Fruit fly (Drosophila melanogaster) whole organism, adult: Measurements from ENCODE around the gene aly.

ENCODE experiments used
- CG12768 ChIP-seq: fragments of 200-800 bp; sonication (Bioruptor generic); optimal IDR thresholded peaks from 2 replicates; lab custom pipeline; 2017; ENCODE audit warnings: missing biosample characterization, missing genetic modification characterization, mild to moderate bottlenecking, moderate library complexity, missing genetic modification reagents
- CG33017 ChIP-seq: fragments of 200-800 bp; sonication (Bioruptor generic); optimal IDR thresholded peaks from 2 replicates; lab custom pipeline; 2018; ENCODE audit warnings: missing biosample characterization, mild to moderate bottlenecking, missing genetic modification characterization, moderate library complexity
- Clk ChIP-seq: fragments of 200-800 bp; sonication (Bioruptor generic); optimal IDR thresholded peaks from 2 replicates; lab custom pipeline; 2017; ENCODE audit warnings: missing biosample characterization, missing genetic modification characterization
- Crg-1 ChIP-seq: fragments of 200-800 bp; sonication (Bioruptor generic); optimal IDR thresholded peaks from 2 replicates; lab custom pipeline; 2016; ENCODE audit warnings: missing biosample characterization, missing genetic modification characterization
- Hr96 ChIP-seq: fragments of 200-800 bp; sonication (Bioruptor generic); optimal IDR thresholded peaks from 2 replicates; lab custom pipeline; 2016; ENCODE audit warnings: missing biosample characterization, missing genetic modification characterization
- Mnt ChIP-seq: fragments of 200-800 bp; sonication (Bioruptor generic); optimal IDR thresholded peaks from 2 replicates; lab custom pipeline; 2016; ENCODE audit warnings: missing biosample characterization, mild to moderate bottlenecking, missing genetic modification characterization
- cic ChIP-seq: fragments of 200-800 bp; sonication (Bioruptor generic); optimal IDR thresholded peaks from 2 replicates; lab custom pipeline; 2017; ENCODE audit warnings: missing biosample characterization, mild to moderate bottlenecking, missing genetic modification characterization, moderate library complexity
- kay ChIP-seq: fragments of 200-800 bp; sonication (Bioruptor generic); peaks from one replicate; lab custom pipeline; 2016; ENCODE audit warnings: missing biosample characterization, missing genetic modification characterization, borderline replicate concordance
- ovo ChIP-seq: fragments of 200-800 bp; sonication (Bioruptor generic); optimal IDR thresholded peaks from 2 replicates; lab custom pipeline; 2016; ENCODE audit warnings: missing biosample characterization, missing genetic modification characterization

DNA sequence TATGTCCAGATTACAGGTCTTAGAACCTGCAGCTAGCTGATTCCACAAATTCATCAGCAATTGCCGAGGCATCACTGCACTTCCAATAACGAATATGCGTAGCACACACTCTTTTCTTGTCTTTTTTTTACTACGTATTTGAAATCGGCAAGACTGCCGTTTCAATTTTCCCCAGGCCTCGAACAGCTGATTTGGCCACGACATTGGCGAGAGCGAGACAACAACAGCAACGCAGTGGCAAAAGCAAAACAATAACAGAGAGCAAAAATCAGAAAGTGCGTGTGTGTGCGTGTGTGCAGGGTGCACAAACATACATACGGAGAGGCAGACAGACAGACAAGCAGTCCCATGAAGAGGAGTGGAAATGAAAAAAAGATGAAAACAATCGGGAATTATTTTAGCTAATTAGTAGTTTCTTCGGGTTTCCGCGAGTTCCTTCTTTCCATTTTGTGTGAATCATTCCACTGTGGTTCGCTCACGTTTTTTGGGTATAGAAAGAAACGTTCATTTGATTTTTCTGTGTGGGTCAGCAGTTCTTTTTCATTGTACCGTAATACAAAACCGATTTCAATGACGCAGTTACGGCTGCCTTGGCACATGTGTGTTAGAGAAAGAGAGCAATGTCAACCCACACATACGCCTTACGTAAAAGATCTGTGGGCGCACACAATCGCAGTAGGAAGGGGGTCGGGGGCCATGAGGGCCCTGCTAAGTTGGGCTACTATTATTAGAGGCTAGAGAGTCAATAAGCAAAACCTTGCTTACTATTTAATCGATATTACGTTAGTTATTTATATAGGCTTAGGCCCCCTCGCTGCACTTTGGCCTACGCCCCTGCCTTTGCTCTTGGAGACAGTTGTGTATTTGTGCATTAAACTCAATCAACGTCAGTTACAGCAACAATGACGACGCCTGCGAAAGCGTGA is 34.0 kb upstream of the aly start:
- TF ChIP-seq CG33017 (tag; lab: Kevin White, UChicago) (peak; percentile 99), ovo (GFP tag; lab: Kevin White, UChicago) (peak; percentile 98), kay (GFP tag; lab: Kevin White, UChicago) (peak; percentile 100), cic (GFP tag; lab: Kevin White, UChicago) (peak; percentile 95), CG12768 (peak; percentile 100), Crg-1 (GFP tag; lab: Kevin White, UChicago) (peak; percentile 100), Hr96 (GFP tag; lab: Kevin White, UChicago) (peak; percentile 100), Clk (GFP tag; lab: Kevin White, UChicago) (peak; percentile 100), Mnt (GFP tag; lab: Kevin White, UChicago) (peak; percentile 99)
